Worm (Caenorhabditis elegans): ENCODE measurements around the gene exos-4.1.

ce11 chrIV:13125999-13126398 is 27.2 kb downstream of the exos-4.1 start:
- TF ChIP-seq ztf-29 (GFP tag; IDR thresholded peaks at IDR 0.05) (no peak), flt-1 (GFP tag; IDR thresholded peaks at IDR 0.05) (no peak), klf-2 (GFP tag; conservative IDR thresholded peaks at IDR 0.05) (no peak)
